Worm (Caenorhabditis elegans) whole organism, L3 larva: ENCODE results near the gene hip-1.
A peak's percentile ranks its signal among the peaks of the same experiment; 100 is the strongest.

Source experiments
- R02D3.7 ChIP-seq: fragments of 150-350 bp; optimal IDR thresholded peaks from 2 replicates; lab custom pipeline; 2014; ENCODE audit warnings: missing biosample characterization, missing genetic modification characterization
- ZK546.5 ChIP-seq: sonication (generic microtip); optimal IDR thresholded peaks from 2 replicates; lab custom pipeline; 2017; ENCODE audit warnings: missing biosample characterization, missing genetic modification characterization
- aly-2 ChIP-seq: fragments of 150-350 bp; optimal IDR thresholded peaks from 2 replicates; lab custom pipeline; 2014; ENCODE audit warnings: missing biosample characterization, missing genetic modification characterization
- ama-1 ChIP-seq: fragments of 150-350 bp; optimal IDR thresholded peaks from 2 replicates; lab custom pipeline; 2018
- ceh-16 ChIP-seq: sonication (generic microtip); optimal IDR thresholded peaks from 2 replicates; lab custom pipeline; 2017; ENCODE audit warnings: missing biosample characterization, missing genetic modification characterization
- ceh-28 ChIP-seq: fragments of 150-350 bp; optimal IDR thresholded peaks from 2 replicates; lab custom pipeline; 2014; ENCODE audit warnings: missing biosample characterization, missing genetic modification reagents, missing genetic modification characterization
- ceh-82 ChIP-seq: fragments of 150-350 bp; optimal IDR thresholded peaks from 2 replicates; lab custom pipeline; 2014; ENCODE audit warnings: missing biosample characterization, missing genetic modification characterization
- ceh-9 ChIP-seq: sonication (generic microtip); optimal IDR thresholded peaks from 2 replicates; lab custom pipeline; 2018; ENCODE audit warnings: missing biosample characterization, missing genetic modification characterization
- daf-12 ChIP-seq: fragments of 150-350 bp; optimal IDR thresholded peaks from 2 replicates; lab custom pipeline; 2014; ENCODE audit warnings: missing biosample characterization, missing genetic modification reagents, missing genetic modification characterization
- egl-27 ChIP-seq: sonication (generic microtip); optimal IDR thresholded peaks from 4 replicates; lab custom pipeline; 2017; ENCODE audit warnings: missing biosample characterization, missing genetic modification reagents, missing genetic modification characterization
- egl-5 ChIP-seq: fragments of 150-350 bp; optimal IDR thresholded peaks from 2 replicates; lab custom pipeline; 2017; ENCODE audit warnings: missing biosample characterization, missing genetic modification reagents, missing genetic modification characterization, inconsistent platforms
- elt-2 ChIP-seq: sonication (generic microtip); optimal IDR thresholded peaks from 2 replicates; lab custom pipeline; 2016; ENCODE audit warnings: missing genetic modification reagents, mild to moderate bottlenecking, missing genetic modification characterization, missing compliant biosample characterization
- eor-1 ChIP-seq, 2 experiments: fragments of 150-350 bp; optimal IDR thresholded peaks; 2 replicates each; lab custom pipeline; 2014 to 2018; ENCODE audit warnings: missing biosample characterization in 2 of 2, missing genetic modification characterization in 2 of 2
- fos-1 ChIP-seq: fragments of 150-350 bp; optimal IDR thresholded peaks from 2 replicates; lab custom pipeline; 2014; ENCODE audit warnings: missing biosample characterization, missing genetic modification characterization
- hmg-11 ChIP-seq: sonication (generic microtip); optimal IDR thresholded peaks from 2 replicates; lab custom pipeline; 2016; ENCODE audit warnings: missing genetic modification characterization, missing compliant biosample characterization
- jun-1 ChIP-seq: fragments of 150-350 bp; optimal IDR thresholded peaks from 2 replicates; lab custom pipeline; 2014; ENCODE audit warnings: missing biosample characterization, missing genetic modification reagents, missing genetic modification characterization
- lin-39 ChIP-seq: fragments of 150-350 bp; optimal IDR thresholded peaks from 2 replicates; lab custom pipeline; 2018; ENCODE audit warnings: missing biosample characterization, missing genetic modification reagents, missing genetic modification characterization
- mdl-1 ChIP-seq: fragments of 150-350 bp; optimal IDR thresholded peaks from 2 replicates; lab custom pipeline; 2014; ENCODE audit warnings: missing biosample characterization, missing genetic modification characterization
- nhr-11 ChIP-seq: fragments of 150-350 bp; optimal IDR thresholded peaks from 2 replicates; lab custom pipeline; 2014; ENCODE audit warnings: missing biosample characterization, missing genetic modification characterization
- nhr-23 ChIP-seq: fragments of 150-350 bp; optimal IDR thresholded peaks from 2 replicates; lab custom pipeline; 2014; ENCODE audit warnings: missing biosample characterization, missing genetic modification reagents, missing genetic modification characterization
- nhr-237 ChIP-seq: fragments of 150-350 bp; optimal IDR thresholded peaks from 2 replicates; lab custom pipeline; 2014; ENCODE audit warnings: missing biosample characterization, missing genetic modification characterization
- nhr-28 ChIP-seq: fragments of 150-350 bp; optimal IDR thresholded peaks from 2 replicates; lab custom pipeline; 2014; ENCODE audit warnings: missing biosample characterization, missing genetic modification characterization
- nhr-43 ChIP-seq: sonication (generic microtip); optimal IDR thresholded peaks from 2 replicates; lab custom pipeline; 2016; ENCODE audit warnings: mild to moderate bottlenecking, missing genetic modification characterization, missing compliant biosample characterization; ENCODE audit not compliant: poor library complexity, severe bottlenecking
- nhr-67 ChIP-seq: fragments of 150-350 bp; optimal IDR thresholded peaks from 2 replicates; lab custom pipeline; 2014; ENCODE audit warnings: missing biosample characterization, missing genetic modification characterization
- nhr-76 ChIP-seq: fragments of 150-350 bp; sonication (generic microtip); optimal IDR thresholded peaks from 5 replicates; lab custom pipeline; 2014; ENCODE audit warnings: missing biosample characterization, missing genetic modification characterization
- nhr-77 ChIP-seq: fragments of 150-350 bp; optimal IDR thresholded peaks from 2 replicates; lab custom pipeline; 2014; ENCODE audit warnings: missing biosample characterization, missing genetic modification characterization
- sea-2 ChIP-seq: fragments of 150-350 bp; sonication (generic microtip); optimal IDR thresholded peaks from 4 replicates; lab custom pipeline; 2014; ENCODE audit warnings: missing biosample characterization, missing genetic modification reagents, missing genetic modification characterization
- tbx-2 ChIP-seq: sonication (generic microtip); optimal IDR thresholded peaks from 2 replicates; lab custom pipeline; 2016; ENCODE audit warnings: mild to moderate bottlenecking, missing genetic modification characterization, missing compliant biosample characterization
- zag-1 ChIP-seq: fragments of 150-350 bp; optimal IDR thresholded peaks from 2 replicates; lab custom pipeline; 2014; ENCODE audit warnings: missing biosample characterization, missing genetic modification characterization
- ztf-11 ChIP-seq: fragments of 150-350 bp; optimal IDR thresholded peaks from 2 replicates; lab custom pipeline; 2014; ENCODE audit warnings: missing biosample characterization, missing genetic modification characterization
- ztf-4 ChIP-seq: fragments of 150-350 bp; optimal IDR thresholded peaks from 2 replicates; lab custom pipeline; 2014; ENCODE audit warnings: missing biosample characterization, missing genetic modification characterization

The hip-1 gene

DNA sequence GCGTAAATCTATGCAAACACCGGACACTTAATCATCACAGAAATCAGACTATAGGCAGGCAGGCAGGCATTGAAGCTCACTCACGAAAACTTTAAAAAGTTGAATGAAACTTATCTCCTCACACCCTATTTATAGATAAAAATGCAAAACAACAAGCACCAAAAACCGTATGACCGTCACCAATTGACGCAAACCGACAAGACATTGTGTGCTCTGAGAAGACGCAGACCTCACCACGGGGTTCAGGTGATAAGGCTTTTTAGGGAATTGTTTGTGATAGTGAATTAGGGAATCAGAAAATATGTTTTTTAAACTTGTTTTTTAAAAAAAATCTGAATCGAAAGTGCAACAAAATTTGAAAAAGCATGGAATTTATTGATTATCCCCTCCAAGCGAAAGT is 4.4 kb upstream of the hip-1 start, which contains the start of gene T12D8.5 (continued):
- TF ChIP-seq fos-1 (tag; lab: Kevin White, UChicago) (peak; percentile 6), jun-1 (tag; lab: Kevin White, UChicago) (peak; percentile 19), aly-2 (no peak), ztf-11 (tag; lab: Kevin White, UChicago) (no peak), nhr-67 (tag; lab: Kevin White, UChicago) (no peak), ceh-16 (tag; lab: Kevin White, UChicago) (no peak), R02D3.7 (tag; lab: Kevin White, UChicago) (no peak), ztf-4 (tag; lab: Kevin White, UChicago) (no peak)
- TF ChIP-seq, all 47 proteins: peak for 6

- TF ChIP-seq ama-1 (lab: Kevin White, UChicago) (peak; percentile 58), nhr-28 (tag; lab: Kevin White, UChicago) (no peak), ceh-28 (tag; lab: Kevin White, UChicago) (peak; percentile 6), eor-1 (tag; optimal IDR thresholded peaks at IDR 0.05; lab: Kevin White, UChicago) (no peak), elt-2 (tag; lab: Kevin White, UChicago) (peak; percentile 30), nhr-77 (no peak)
Measured at ce11 chrIII:13625650-13626430, 3.5 kb upstream of the hip-1 start.

DNA sequence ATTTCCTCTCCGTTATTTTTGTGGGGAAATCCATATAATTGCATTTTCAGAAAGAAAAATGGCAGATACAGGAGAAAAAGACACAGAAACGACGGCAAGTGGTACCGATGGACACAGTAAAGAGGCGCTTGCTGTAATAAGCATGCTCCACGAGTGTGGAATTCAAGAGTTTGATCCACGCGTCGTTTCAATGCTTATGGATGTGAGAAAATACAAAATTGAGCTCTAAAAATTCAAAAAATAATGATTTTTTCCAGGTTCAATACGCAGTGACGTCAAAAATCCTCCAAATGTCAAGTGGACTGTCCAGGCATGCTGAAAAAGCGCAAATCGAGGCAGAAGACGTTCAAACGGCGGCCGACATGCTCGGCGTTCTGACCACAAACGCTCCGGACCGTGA is 1.9 kb upstream of the hip-1 start, which contains the start of gene taf-9:
Gene taf-9 (plus strand): TSS at position 51 of the 400 bp plus-strand sequence.
- TF ChIP-seq sea-2 (GFP tag; lab: Kevin White, UChicago): no peak
- TF ChIP-seq nhr-43: peak; percentile 13
- no peak for TF ChIP-seq egl-27 (tag; lab: Kevin White, UChicago)
- no peak for TF ChIP-seq nhr-76
- peak; percentile 45 for TF ChIP-seq ama-1 (lab: Kevin White, UChicago)
- no peak for TF ChIP-seq nhr-237 (tag; lab: Kevin White, UChicago)

DNA sequence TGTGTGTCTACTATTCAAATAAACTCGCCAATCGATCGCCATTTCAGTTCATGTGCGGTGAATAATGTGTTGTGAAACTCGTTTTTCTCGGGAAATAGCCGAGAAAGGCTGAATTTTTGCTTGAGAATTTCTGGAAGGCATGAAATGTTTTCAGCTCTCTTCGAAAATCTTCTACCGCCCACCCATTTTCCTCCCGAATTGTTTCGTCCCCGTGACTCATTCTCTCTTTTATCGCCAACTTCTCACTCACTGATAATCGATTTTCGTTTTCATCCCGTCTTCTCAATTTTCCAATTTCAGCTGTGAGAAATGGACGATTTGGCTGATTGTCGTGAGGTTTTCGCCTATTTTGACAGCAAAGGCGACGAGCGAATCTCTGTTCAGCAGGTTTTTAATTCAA is 722 bp upstream of the hip-1 start, which contains the start of gene mlc-5:
Gene mlc-5 (plus strand): TSS at position 301 of the 400 bp plus-strand sequence.
- no peak for TF ChIP-seq ztf-11 (tag; lab: Kevin White, UChicago)
- no peak for TF ChIP-seq ZK546.5 (tag; lab: Kevin White, UChicago)
- TF ChIP-seq mdl-1 (tag; lab: Kevin White, UChicago): no peak
- no peak for TF ChIP-seq hmg-11 (tag; lab: Kevin White, UChicago)
- TF ChIP-seq nhr-23: no peak
- TF ChIP-seq zag-1: no peak

- TF ChIP-seq ZK546.5 (tag; lab: Kevin White, UChicago): no peak
- no peak for TF ChIP-seq ceh-28 (tag; lab: Kevin White, UChicago)
- no peak for TF ChIP-seq nhr-11
- TF ChIP-seq tbx-2 (tag; lab: Kevin White, UChicago): no peak
- no peak for TF ChIP-seq sea-2 (GFP tag; lab: Kevin White, UChicago)
- TF ChIP-seq hmg-11 (tag; lab: Kevin White, UChicago): no peak
- no peak for TF ChIP-seq nhr-43
- no peak for TF ChIP-seq daf-12 (tag; lab: Kevin White, UChicago)
- no peak for TF ChIP-seq nhr-237 (tag; lab: Kevin White, UChicago)
- no peak for TF ChIP-seq egl-5 (tag; lab: Kevin White, UChicago)
- no peak for TF ChIP-seq ceh-16 (tag; lab: Kevin White, UChicago)
Measured at ce11 chrIII:13621717-13622116, 575 bp downstream of the hip-1 start.

ce11 chrIII:13621012-13621411 is 1.3 kb downstream of the hip-1 start:
- TF ChIP-seq egl-5 (tag; lab: Kevin White, UChicago) (no peak), ceh-9 (tag; lab: Kevin White, UChicago) (no peak), ceh-28 (tag; lab: Kevin White, UChicago) (no peak), nhr-11 (no peak), ceh-82 (tag; lab: Kevin White, UChicago) (no peak), nhr-77 (no peak), egl-27 (tag; lab: Kevin White, UChicago) (no peak), lin-39 (no peak)
